Fruit fly (Drosophila melanogaster) whole organism, embryonic: ENCODE results near the gene CecA1.

ENCODE experiments used
- Abd-B ChIP-seq: fragments of 200-800 bp; sonication (Bioruptor generic); optimal IDR thresholded peaks from 2 replicates; lab custom pipeline; 2018; ENCODE audit warnings: missing biosample characterization, mild to moderate bottlenecking, missing genetic modification characterization, moderate library complexity
- Blimp-1 ChIP-seq: fragments of 200-800 bp; sonication (Bioruptor generic); optimal IDR thresholded peaks from 3 replicates; lab custom pipeline; 2018; ENCODE audit warnings: missing biosample characterization, missing genetic modification characterization, mild to moderate bottlenecking, moderate library complexity, missing genetic modification reagents
- CG10565 ChIP-seq: fragments of 200-800 bp; sonication (Bioruptor generic); optimal IDR thresholded peaks from 3 replicates; lab custom pipeline; 2016; ENCODE audit warnings: missing biosample characterization, mild to moderate bottlenecking, missing genetic modification characterization
- CG10959 ChIP-seq: fragments of 200-800 bp; sonication (Bioruptor generic); IDR thresholded peaks from 2 replicates; pipeline ENCODE4 v1.3.6; 2022; ENCODE audit warnings: missing biosample characterization, missing genetic modification characterization
- CG11456 ChIP-seq: fragments of 200-800 bp; sonication (Bioruptor generic); IDR thresholded peaks from 3 replicates; pipeline ENCODE4 v1.3.6; 2022; ENCODE audit warnings: missing biosample characterization, missing genetic modification characterization
- CG12236 ChIP-seq: fragments of 200-800 bp; sonication (Bioruptor generic); optimal IDR thresholded peaks from 2 replicates; lab custom pipeline; 2016; ENCODE audit warnings: missing biosample characterization, missing genetic modification characterization
- CG13775 ChIP-seq: fragments of 200-800 bp; sonication (Bioruptor generic); optimal IDR thresholded peaks from 3 replicates; lab custom pipeline; 2017; ENCODE audit warnings: missing biosample characterization, mild to moderate bottlenecking, missing genetic modification characterization
- CG1647 ChIP-seq: fragments of 200-800 bp; sonication (Bioruptor generic); optimal IDR thresholded peaks from 3 replicates; lab custom pipeline; 2016; ENCODE audit warnings: missing biosample characterization, missing genetic modification characterization
- CG17912 ChIP-seq: fragments of 200-800 bp; sonication (Bioruptor generic); optimal IDR thresholded peaks from 2 replicates; lab custom pipeline; 2018; ENCODE audit warnings: missing biosample characterization, mild to moderate bottlenecking, missing genetic modification characterization
- CG30431 ChIP-seq: fragments of 200-800 bp; sonication (Bioruptor generic); optimal IDR thresholded peaks from 2 replicates; lab custom pipeline; 2017; ENCODE audit warnings: missing biosample characterization, missing genetic modification characterization
- CG34422 ChIP-seq: fragments of 200-800 bp; sonication (Bioruptor generic); IDR thresholded peaks from 3 replicates; pipeline ENCODE4 v1.3.6; 2022; ENCODE audit warnings: missing biosample characterization, missing genetic modification characterization
- CG43689 ChIP-seq: fragments of 200-800 bp; sonication (Bioruptor generic); IDR thresholded peaks from 2 replicates; pipeline ENCODE4 v1.3.6; 2022; ENCODE audit warnings: missing biosample characterization, missing genetic modification characterization
- CG4424 ChIP-seq: fragments of 200-800 bp; sonication (Bioruptor generic); optimal IDR thresholded peaks from 3 replicates; lab custom pipeline; 2016; ENCODE audit warnings: missing biosample characterization, missing genetic modification characterization
- CG4854 ChIP-seq: fragments of 200-800 bp; sonication (Bioruptor generic); optimal IDR thresholded peaks from 2 replicates; lab custom pipeline; 2016; ENCODE audit warnings: missing biosample characterization, missing genetic modification characterization, inconsistent platforms
- CG7372 ChIP-seq: fragments of 200-800 bp; sonication (Bioruptor generic); IDR thresholded peaks from 2 replicates; pipeline ENCODE4 v1.3.6; 2022; ENCODE audit warnings: missing biosample characterization, missing genetic modification characterization
- CG7786 ChIP-seq: fragments of 200-800 bp; sonication (Bioruptor generic); optimal IDR thresholded peaks from 2 replicates; lab custom pipeline; 2016; ENCODE audit warnings: missing biosample characterization, missing genetic modification characterization
- CG7963 ChIP-seq: fragments of 200-800 bp; sonication (Bioruptor generic); IDR thresholded peaks from 3 replicates; pipeline ENCODE4 v1.3.6; 2022; ENCODE audit warnings: missing biosample characterization, missing genetic modification characterization; ENCODE audit not compliant: partially characterized antibody
- CG8290 ChIP-seq, 3 experiments: fragments of 200-800 bp; sonication (Bioruptor generic); optimal IDR thresholded peaks; 2 replicates each; lab custom pipeline; 2016 to 2019; ENCODE audit warnings: missing biosample characterization in 3 of 3, missing genetic modification characterization in 3 of 3, mild to moderate bottlenecking in 2 of 3, moderate library complexity in 1 of 3
- CrebB ChIP-seq: fragments of 200-800 bp; sonication (Bioruptor generic); optimal IDR thresholded peaks from 3 replicates; lab custom pipeline; 2018; ENCODE audit warnings: missing biosample characterization, mild to moderate bottlenecking, missing genetic modification characterization
- Dad ChIP-seq: fragments of 200-800 bp; sonication (Bioruptor generic); optimal IDR thresholded peaks from 3 replicates; lab custom pipeline; 2016; ENCODE audit warnings: missing biosample characterization, missing genetic modification characterization
- Fer3 ChIP-seq: fragments of 200-800 bp; sonication (Bioruptor generic); optimal IDR thresholded peaks from 2 replicates; lab custom pipeline; 2018; ENCODE audit warnings: missing biosample characterization, mild to moderate bottlenecking, missing genetic modification characterization, moderate library complexity
- MTF-1 ChIP-seq: fragments of 200-800 bp; sonication (Bioruptor generic); optimal IDR thresholded peaks from 2 replicates; lab custom pipeline; 2018; ENCODE audit warnings: missing biosample characterization, mild to moderate bottlenecking, missing genetic modification characterization, borderline replicate concordance
- Sry-δ ChIP-seq: fragments of 200-800 bp; sonication (Bioruptor generic); optimal IDR thresholded peaks from 2 replicates; lab custom pipeline; 2016; ENCODE audit warnings: missing biosample characterization, missing genetic modification characterization
- Vsx1 ChIP-seq: fragments of 200-800 bp; sonication (Bioruptor generic); optimal IDR thresholded peaks from 2 replicates; lab custom pipeline; 2017; ENCODE audit warnings: missing biosample characterization, mild to moderate bottlenecking, missing genetic modification characterization, missing genetic modification reagents
- ac ChIP-seq: fragments of 200-800 bp; sonication (Bioruptor generic); optimal IDR thresholded peaks from 3 replicates; lab custom pipeline; 2017; ENCODE audit warnings: missing biosample characterization, mild to moderate bottlenecking, missing genetic modification characterization
- aop ChIP-seq: fragments of 200-800 bp; sonication (Bioruptor generic); IDR thresholded peaks from 2 replicates; pipeline ENCODE4 v1.3.6; 2022; ENCODE audit warnings: missing biosample characterization, missing genetic modification characterization
- ash1 ChIP-seq: fragments of 200-800 bp; sonication (Bioruptor generic); optimal IDR thresholded peaks from 2 replicates; lab custom pipeline; 2018; ENCODE audit warnings: missing biosample characterization, mild to moderate bottlenecking, missing genetic modification characterization
- ato ChIP-seq: fragments of 200-800 bp; sonication (Bioruptor generic); IDR thresholded peaks from 2 replicates; pipeline ENCODE4 v1.3.6; 2022; ENCODE audit warnings: missing biosample characterization, missing genetic modification characterization; ENCODE audit not compliant: partially characterized antibody
- chn ChIP-seq: fragments of 200-800 bp; sonication (Bioruptor generic); optimal IDR thresholded peaks from 2 replicates; lab custom pipeline; 2016; ENCODE audit warnings: missing biosample characterization, missing genetic modification characterization
- cwo ChIP-seq: fragments of 200-800 bp; sonication (Bioruptor generic); optimal IDR thresholded peaks from 3 replicates; lab custom pipeline; 2017; ENCODE audit warnings: missing biosample characterization, missing genetic modification characterization, mild to moderate bottlenecking, moderate library complexity, missing genetic modification reagents
- dmrt99B ChIP-seq: fragments of 200-800 bp; sonication (Bioruptor generic); optimal IDR thresholded peaks from 2 replicates; lab custom pipeline; 2018; ENCODE audit warnings: missing biosample characterization, mild to moderate bottlenecking, missing genetic modification characterization, moderate library complexity
- dpn ChIP-seq, 2 experiments: fragments of 200-800 bp; sonication (Bioruptor generic); optimal IDR thresholded peaks; 3 replicates each; lab custom pipeline; 2016; ENCODE audit warnings: missing biosample characterization in 2 of 2, missing genetic modification characterization in 2 of 2
- en ChIP-seq: fragments of 200-800 bp; sonication (Bioruptor generic); optimal IDR thresholded peaks from 2 replicates; lab custom pipeline; 2016; ENCODE audit warnings: missing biosample characterization, missing genetic modification characterization
- fd3F ChIP-seq: fragments of 200-800 bp; sonication (Bioruptor generic); optimal IDR thresholded peaks from 2 replicates; lab custom pipeline; 2018; ENCODE audit warnings: missing biosample characterization, mild to moderate bottlenecking, missing genetic modification characterization, moderate library complexity
- ham ChIP-seq: fragments of 200-800 bp; sonication (Bioruptor generic); IDR thresholded peaks from 2 replicates; pipeline ENCODE4 v1.3.6; 2022; ENCODE audit warnings: missing biosample characterization, missing genetic modification characterization
- hbn ChIP-seq: fragments of 200-800 bp; sonication (Bioruptor generic); IDR thresholded peaks from 2 replicates; pipeline ENCODE4 v1.3.6; 2022; ENCODE audit warnings: missing biosample characterization, missing genetic modification characterization; ENCODE audit not compliant: partially characterized antibody
- luna ChIP-seq: fragments of 200-800 bp; sonication (Bioruptor generic); optimal IDR thresholded peaks from 2 replicates; lab custom pipeline; 2016; ENCODE audit warnings: missing biosample characterization, missing genetic modification characterization
- nerfin-2 ChIP-seq: fragments of 200-800 bp; sonication (Bioruptor generic); IDR thresholded peaks from 2 replicates; pipeline ENCODE4 v1.3.6; 2022; ENCODE audit warnings: missing biosample characterization, missing genetic modification characterization; ENCODE audit not compliant: partially characterized antibody
- pho ChIP-seq: fragments of 200-800 bp; sonication (Bioruptor generic); optimal IDR thresholded peaks from 2 replicates; lab custom pipeline; 2016; ENCODE audit warnings: missing biosample characterization, missing genetic modification characterization
- pita ChIP-seq: fragments of 200-800 bp; sonication (Bioruptor generic); optimal IDR thresholded peaks from 2 replicates; lab custom pipeline; 2017; ENCODE audit warnings: missing biosample characterization, mild to moderate bottlenecking, missing genetic modification characterization
- pzg ChIP-seq: fragments of 200-800 bp; sonication (Bioruptor generic); optimal IDR thresholded peaks from 3 replicates; lab custom pipeline; 2018; ENCODE audit warnings: missing biosample characterization, mild to moderate bottlenecking, missing genetic modification characterization, moderate library complexity
- repo ChIP-seq: fragments of 200-800 bp; sonication (Bioruptor generic); optimal IDR thresholded peaks from 2 replicates; lab custom pipeline; 2016; ENCODE audit warnings: missing biosample characterization, missing genetic modification characterization
- rib ChIP-seq: fragments of 200-800 bp; sonication (Bioruptor generic); IDR thresholded peaks from 2 replicates; pipeline ENCODE4 v1.3.6; 2022; ENCODE audit warnings: missing biosample characterization, missing genetic modification characterization
- sim ChIP-seq: fragments of 200-800 bp; sonication (Bioruptor generic); IDR thresholded peaks from 2 replicates; pipeline ENCODE4 v1.3.6; 2022; ENCODE audit warnings: missing biosample characterization, missing genetic modification characterization
- ssp ChIP-seq: fragments of 200-800 bp; sonication (Bioruptor generic); IDR thresholded peaks from 2 replicates; pipeline ENCODE4 v1.3.6; 2022; ENCODE audit warnings: missing biosample characterization, missing genetic modification characterization
- sug ChIP-seq: fragments of 200-800 bp; optimal IDR thresholded peaks from 2 replicates; lab custom pipeline; 2019; ENCODE audit warnings: missing biosample characterization, mild to moderate bottlenecking, missing genetic modification characterization, moderate library complexity
- toy ChIP-seq: fragments of 200-800 bp; sonication (Bioruptor generic); IDR thresholded peaks from 2 replicates; pipeline ENCODE4 v1.3.6; 2022; ENCODE audit warnings: missing biosample characterization, missing genetic modification characterization

CecA1 gene

dm6 chr3R:30203104-30203986 lies 7.3 kb upstream of the CecA1 start (continued):
- TF ChIP-seq CG30431 (GFP tag; lab: Kevin White, UChicago) (peak; percentile 89), CG8290 (GFP tag; optimal IDR thresholded peaks at IDR 0.05; lab: Kevin White, UChicago) (peak; percentile 89), CG8290 (tag; optimal IDR thresholded peaks at IDR 0.05; lab: Kevin White, UChicago) (peak; percentile 29 to 94), ham (GFP tag; lab: Robert Waterston, UW) (peak; percentile 74), ac (GFP tag; lab: Kevin White, UChicago) (no peak), ato (GFP tag; lab: Robert Waterston, UW) (no peak), CG10959 (GFP tag; lab: Robert Waterston, UW) (peak; percentile 88), Abd-B (GFP tag; lab: Kevin White, UChicago) (peak; percentile 97), Fer3 (peak; percentile 96), CG7786 (GFP tag; lab: Kevin White, UChicago) (peak; percentile 96), CrebB (tag; lab: Kevin White, UChicago) (peak; percentile 78), hbn (GFP tag; lab: Robert Waterston, UW) (peak; percentile 55; the same call in 1 of the 2 replicates), repo (GFP tag; lab: Kevin White, UChicago) (peak; percentile 98), pzg (peak; percentile 24), Dad (GFP tag; lab: Kevin White, UChicago) (peak; percentile 97), CG13775 (GFP tag; lab: Kevin White, UChicago) (peak; percentile 85), dpn (GFP tag; optimal IDR thresholded peaks at IDR 0.05; lab: Kevin White, UChicago) (peak; percentile 96 to 99), Vsx1 (GFP tag; lab: Kevin White, UChicago) (peak; percentile 91), CG4854 (GFP tag; lab: Kevin White, UChicago) (peak; percentile 97), CG34422 (GFP tag; lab: Robert Waterston, UW) (peak; percentile 94), en (GFP tag; lab: Kevin White, UChicago) (peak; percentile 89), Sry-δ (GFP tag; lab: Kevin White, UChicago) (peak; percentile 77), CG43689 (peak; percentile 92), toy (GFP tag; lab: Robert Waterston, UW) (peak; percentile 77), pho (peak; percentile 95), ash1 (GFP tag; lab: Kevin White, UChicago) (peak; percentile 76), chn (peak; percentile 93), CG7963 (GFP tag; lab: Robert Waterston, UW) (no peak), CG10565 (GFP tag; lab: Kevin White, UChicago) (peak; percentile 93), sug (tag; lab: Kevin White, UChicago) (peak; percentile 90), fd3F (GFP tag; lab: Kevin White, UChicago) (peak; percentile 89), CG4424 (GFP tag; lab: Kevin White, UChicago) (peak; percentile 98), nerfin-2 (GFP tag; lab: Robert Waterston, UW) (no peak), Blimp-1 (GFP tag; lab: Kevin White, UChicago) (peak; percentile 96), MTF-1 (peak; percentile 81), ssp (GFP tag; lab: Robert Waterston, UW) (peak; percentile 85), pita (GFP tag; lab: Kevin White, UChicago) (no peak), CG1647 (GFP tag; lab: Kevin White, UChicago) (peak; percentile 97), CG17912 (peak; percentile 59), CG12236 (peak; percentile 82), CG11456 (peak; percentile 91), sim (GFP tag; lab: Robert Waterston, UW) (peak; percentile 63; the same call in 1 of the 2 replicates), luna (GFP tag; lab: Kevin White, UChicago) (peak; percentile 94), CG7372 (peak; percentile 92), aop (GFP tag; lab: Robert Waterston, UW) (peak; percentile 95), cwo (GFP tag; lab: Kevin White, UChicago) (peak; percentile 97), rib (GFP tag; lab: Robert Waterston, UW) (peak; percentile 78; the same call in 1 of the 2 replicates), dmrt99B (peak; percentile 97)
